Worm (Caenorhabditis elegans) whole organism, L1 larva: ENCODE results near the gene fkh-3.

Experiments
- jun-1 ChIP-seq: fragments of 150-350 bp; optimal IDR thresholded peaks from 2 replicates; lab custom pipeline; 2014; ENCODE audit warnings: missing biosample characterization, missing genetic modification reagents, missing genetic modification characterization
- lin-15B ChIP-seq: fragments of 150-350 bp; sonication (generic microtip); optimal IDR thresholded peaks from 3 replicates; lab custom pipeline; 2014; ENCODE audit warnings: missing biosample characterization, missing genetic modification characterization
- lsy-2 ChIP-seq, 2 experiments: fragments of 150-350 bp; optimal IDR thresholded peaks; 2 replicates each; lab custom pipeline; 2014; ENCODE audit warnings: missing biosample characterization in 2 of 2, missing genetic modification characterization in 2 of 2
- mab-9 ChIP-seq: fragments of 200-800 bp; sonication (Bioruptor generic); IDR thresholded peaks from 2 replicates; pipeline ENCODE4 v1.3.6; 2022; ENCODE audit warnings: missing genetic modification reagents, missing genetic modification characterization, missing compliant biosample characterization
- mef-2 ChIP-seq: fragments of 150-350 bp; optimal IDR thresholded peaks from 2 replicates; lab custom pipeline; 2014; ENCODE audit warnings: missing biosample characterization, missing genetic modification characterization
- nhr-11 ChIP-seq: fragments of 150-350 bp; optimal IDR thresholded peaks from 2 replicates; lab custom pipeline; 2014; ENCODE audit warnings: missing biosample characterization, missing genetic modification characterization
- nhr-12 ChIP-seq: sonication (generic microtip); optimal IDR thresholded peaks from 2 replicates; lab custom pipeline; 2017; ENCODE audit warnings: missing biosample characterization, missing genetic modification characterization
- pqm-1 ChIP-seq: sonication (generic microtip); optimal IDR thresholded peaks from 3 replicates; lab custom pipeline; 2017; ENCODE audit warnings: missing biosample characterization, missing genetic modification characterization
- sptf-1 ChIP-seq: fragments of 150-350 bp; optimal IDR thresholded peaks from 2 replicates; lab custom pipeline; 2014; ENCODE audit warnings: missing biosample characterization, missing genetic modification characterization
- tbx-2 ChIP-seq: sonication (generic microtip); optimal IDR thresholded peaks from 2 replicates; lab custom pipeline; 2016; ENCODE audit warnings: missing genetic modification characterization, missing compliant biosample characterization
- ztf-4 ChIP-seq: fragments of 150-350 bp; optimal IDR thresholded peaks from 2 replicates; lab custom pipeline; 2014; ENCODE audit warnings: missing biosample characterization, missing genetic modification characterization

DNA sequence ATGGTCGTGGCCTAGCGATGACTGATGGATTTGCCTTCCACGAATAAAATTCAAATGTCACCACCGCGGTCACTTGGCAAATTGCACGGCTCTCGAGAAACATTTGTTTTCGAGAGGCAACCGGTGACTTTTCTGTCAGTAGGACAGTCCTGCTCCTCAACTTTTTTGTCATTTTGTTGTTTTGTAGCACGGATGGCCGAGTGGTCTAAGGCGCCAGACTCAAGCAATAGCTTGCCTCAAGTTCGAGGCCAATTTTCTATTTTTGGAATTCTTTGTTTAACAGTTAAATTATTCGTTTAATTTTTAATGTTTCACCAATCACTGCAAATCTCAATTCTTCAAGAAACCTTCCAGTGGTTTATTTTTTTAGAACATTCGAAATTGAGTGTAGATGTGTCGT is 21.0 kb upstream of the fkh-3 start:
- TF ChIP-seq nhr-11, result no peak
- TF ChIP-seq ztf-4 (tag; lab: Kevin White, UChicago), result no peak
- no peak for TF ChIP-seq jun-1 (tag; lab: Kevin White, UChicago)
- no peak for TF ChIP-seq nhr-12 (tag; lab: Kevin White, UChicago)
- no peak for TF ChIP-seq tbx-2 (tag; lab: Kevin White, UChicago)
- no peak for TF ChIP-seq sptf-1
- TF ChIP-seq lin-15B (tag; lab: Kevin White, UChicago), result no peak
- TF ChIP-seq mef-2, result no peak
- TF ChIP-seq mab-9, result no peak
- no peak for TF ChIP-seq pqm-1 (tag; lab: Kevin White, UChicago)
- no peak for TF ChIP-seq lsy-2 (tag; optimal IDR thresholded peaks at IDR 0.05; lab: Kevin White, UChicago)
